Fruit fly (Drosophila melanogaster): ENCODE measurements around the gene comm2.

DNA sequence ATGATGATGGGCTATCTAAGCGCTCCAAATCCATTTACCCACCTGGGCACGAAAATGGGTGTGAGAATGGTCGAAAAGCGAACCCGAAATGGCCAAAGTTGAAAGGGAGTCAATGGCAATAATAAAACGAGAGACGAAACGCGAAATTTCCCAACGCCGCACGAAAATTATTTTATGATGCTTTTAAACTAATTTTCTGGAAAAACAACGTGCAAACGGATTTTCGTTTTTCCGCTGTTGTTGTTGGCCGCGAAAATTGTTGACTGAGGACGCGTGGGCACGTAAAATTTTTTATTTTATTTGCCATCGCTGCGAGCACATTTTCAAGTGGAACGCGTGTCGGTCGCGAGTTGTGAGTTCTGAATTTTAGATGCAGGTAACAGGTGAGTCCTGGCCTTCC lies 11.5 kb upstream of the comm2 start:
- TF ChIP-seq CG8632 (GFP tag; optimal IDR thresholded peaks at IDR 0.05): no peak
- no peak for TF ChIP-seq vri (GFP tag; optimal IDR thresholded peaks at IDR 0.05)
- TF ChIP-seq CG4318 (GFP tag; optimal IDR thresholded peaks at IDR 0.05): no peak
- no peak for TF ChIP-seq Ets21C (GFP tag; optimal IDR thresholded peaks at IDR 0.05)
- no peak for TF ChIP-seq CG9139 (GFP tag; optimal IDR thresholded peaks at IDR 0.05)
- TF ChIP-seq Eip93F (GFP tag; optimal IDR thresholded peaks at IDR 0.05): no peak
- no peak for TF ChIP-seq CG10669 (GFP tag; optimal IDR thresholded peaks at IDR 0.05)
- TF ChIP-seq CG6276 (GFP tag; optimal IDR thresholded peaks at IDR 0.05): no peak
- no peak for TF ChIP-seq eg (GFP tag; IDR thresholded peaks at IDR 0.05)
- no peak for TF ChIP-seq CG8119 (GFP tag; IDR thresholded peaks at IDR 0.05)
- no peak for TF ChIP-seq OdsH (GFP tag; optimal IDR thresholded peaks at IDR 0.05)
- TF ChIP-seq ss (GFP tag; optimal IDR thresholded peaks at IDR 0.05): no peak
- no peak for TF ChIP-seq lz (GFP tag; optimal IDR thresholded peaks at IDR 0.05)

Data from whole organism, prepupa.